Worm (Caenorhabditis elegans) whole organism, young adult: ENCODE measurements around the gene gcy-7.
A peak's percentile ranks its signal among the peaks of the same experiment; 100 is the strongest.

ENCODE experiments used
- B0019.2 ChIP-seq: fragments of 200-800 bp; sonication (Bioruptor generic); conservative IDR thresholded peaks from 2 replicates; pipeline ENCODE4 v1.3.6; 2022; ENCODE audit warnings: missing genetic modification reagents, missing genetic modification characterization, missing compliant biosample characterization
- B0336.3 ChIP-seq: fragments of 200-800 bp; sonication (Bioruptor generic); IDR thresholded peaks from 2 replicates; pipeline ENCODE4 v1.3.6; 2022; ENCODE audit warnings: missing genetic modification characterization, missing compliant biosample characterization
- F33H1.4 ChIP-seq: fragments of 200-800 bp; sonication (Bioruptor generic); IDR thresholded peaks from 2 replicates; pipeline ENCODE4 v1.3.6; 2022; ENCODE audit warnings: missing genetic modification reagents, missing genetic modification characterization, missing compliant biosample characterization
- F49E8.2 ChIP-seq: sonication (generic microtip); optimal IDR thresholded peaks from 3 replicates; lab custom pipeline; 2017; ENCODE audit warnings: missing genetic modification characterization, mild to moderate bottlenecking, missing compliant biosample characterization, antibody characterized with exemption, moderate library complexity; ENCODE audit not compliant: insufficient read depth
- F55B11.4 ChIP-seq: sonication (generic microtip); optimal IDR thresholded peaks from 2 replicates; lab custom pipeline; 2016; ENCODE audit warnings: missing compliant biosample characterization, missing genetic modification characterization, borderline replicate concordance; ENCODE audit not compliant: insufficient read depth
- F57C9.4 ChIP-seq: sonication (generic microtip); optimal IDR thresholded peaks from 2 replicates; lab custom pipeline; 2017; ENCODE audit warnings: mild to moderate bottlenecking, missing genetic modification characterization, missing compliant biosample characterization
- K12H6.12 ChIP-seq: fragments of 200-800 bp; sonication (Bioruptor generic); optimal IDR thresholded peaks from 2 replicates; lab custom pipeline; 2018; ENCODE audit warnings: mild to moderate bottlenecking, missing genetic modification characterization, missing compliant biosample characterization
- akir-1 ChIP-seq: fragments of 200-800 bp; sonication (Bioruptor generic); optimal IDR thresholded peaks from 2 replicates; lab custom pipeline; 2018; ENCODE audit warnings: mild to moderate bottlenecking, missing genetic modification characterization, moderate library complexity, missing compliant biosample characterization
- aptf-3 ChIP-seq: fragments of 200-800 bp; sonication (Bioruptor generic); IDR thresholded peaks from 2 replicates; pipeline ENCODE4 v1.3.6; 2022; ENCODE audit warnings: missing genetic modification characterization, missing compliant biosample characterization
- atf-7 ChIP-seq: sonication (generic microtip); optimal IDR thresholded peaks from 2 replicates; lab custom pipeline; 2017; ENCODE audit warnings: mild to moderate bottlenecking, missing genetic modification characterization, missing compliant biosample characterization
- attf-3 ChIP-seq: fragments of 200-800 bp; sonication (Bioruptor generic); conservative IDR thresholded peaks from 2 replicates; pipeline ENCODE4 v1.3.6; 2022; ENCODE audit warnings: missing genetic modification reagents, missing genetic modification characterization, missing compliant biosample characterization
- bed-1 ChIP-seq: fragments of 200-800 bp; sonication (Bioruptor generic); IDR thresholded peaks from 2 replicates; pipeline ENCODE4 v1.3.6; 2022; ENCODE audit warnings: missing genetic modification reagents, missing genetic modification characterization, missing compliant biosample characterization
- cebp-1 ChIP-seq, 2 experiments: fragments of 200-800 bp in 1 of 2; sonication (Bioruptor generic) in 1 of 2; sonication (generic microtip) in 1 of 2; IDR thresholded peaks in 1 of 2; optimal IDR thresholded peaks in 1 of 2; 2 replicates each; pipeline versions ENCODE4 v1.3.6 to Lab custom; 2017 to 2022; ENCODE audit warnings: missing compliant biosample characterization in 2 of 2, missing genetic modification characterization in 2 of 2, mild to moderate bottlenecking in 1 of 2, missing genetic modification reagents in 1 of 2, moderate library complexity in 1 of 2
- cebp-2 ChIP-seq: fragments of 200-800 bp; sonication (Bioruptor generic); IDR thresholded peaks from 2 replicates; pipeline ENCODE4 v1.3.6; 2022; ENCODE audit warnings: missing genetic modification characterization, missing compliant biosample characterization
- ceh-27 ChIP-seq: fragments of 200-800 bp; sonication (Bioruptor generic); optimal IDR thresholded peaks from 2 replicates; lab custom pipeline; 2018; ENCODE audit warnings: mild to moderate bottlenecking, missing genetic modification characterization, moderate library complexity, missing compliant biosample characterization
- die-1 ChIP-seq: sonication (generic microtip); optimal IDR thresholded peaks from 2 replicates; lab custom pipeline; 2016; ENCODE audit warnings: missing genotype, mild to moderate bottlenecking, missing genetic modification characterization, missing compliant biosample characterization
- dox-1 ChIP-seq: fragments of 200-800 bp; sonication (Bioruptor generic); IDR thresholded peaks from 2 replicates; pipeline ENCODE4 v1.3.6; 2022; ENCODE audit warnings: missing genetic modification reagents, missing genetic modification characterization, missing compliant biosample characterization
- egl-44 ChIP-seq: fragments of 200-800 bp; sonication (Bioruptor generic); IDR thresholded peaks from 2 replicates; pipeline ENCODE4 v1.3.6; 2022; ENCODE audit warnings: missing genetic modification reagents, missing genetic modification characterization, missing compliant biosample characterization
- hlh-26 ChIP-seq: fragments of 200-800 bp; sonication (Bioruptor generic); conservative IDR thresholded peaks from 2 replicates; pipeline ENCODE4 v1.3.6; 2022; ENCODE audit warnings: missing genetic modification reagents, missing genetic modification characterization, missing compliant biosample characterization
- hrde-1 ChIP-seq: sonication (generic microtip); optimal IDR thresholded peaks from 2 replicates; lab custom pipeline; 2016; ENCODE audit warnings: missing genetic modification characterization, mild to moderate bottlenecking, missing compliant biosample characterization, moderate library complexity, missing genotype, missing genetic modification reagents, borderline replicate concordance
- lag-1 ChIP-seq: fragments of 200-800 bp; sonication (Bioruptor generic); IDR thresholded peaks from 2 replicates; pipeline ENCODE4 v1.3.6; 2022; ENCODE audit warnings: missing genetic modification reagents, missing genetic modification characterization, missing compliant biosample characterization
- lin-26 ChIP-seq: fragments of 200-800 bp; sonication (Bioruptor generic); IDR thresholded peaks from 2 replicates; pipeline ENCODE4 v1.3.6; 2022; ENCODE audit warnings: missing genetic modification reagents, missing genetic modification characterization, missing compliant biosample characterization
- lin-54 ChIP-seq: fragments of 200-800 bp; sonication (Bioruptor generic); optimal IDR thresholded peaks from 2 replicates; lab custom pipeline; 2018; ENCODE audit warnings: mild to moderate bottlenecking, missing genetic modification characterization, missing compliant biosample characterization
- lsl-1 ChIP-seq: fragments of 200-800 bp; sonication (Bioruptor generic); optimal IDR thresholded peaks from 2 replicates; lab custom pipeline; 2018; ENCODE audit warnings: mild to moderate bottlenecking, missing genetic modification characterization, moderate library complexity, missing compliant biosample characterization
- lsy-27 ChIP-seq: sonication (generic microtip); optimal IDR thresholded peaks from 2 replicates; lab custom pipeline; 2017; ENCODE audit warnings: missing genetic modification characterization, mild to moderate bottlenecking, missing compliant biosample characterization, antibody characterized with exemption, missing genotype, borderline replicate concordance; ENCODE audit not compliant: insufficient read depth
- madf-6 ChIP-seq: fragments of 200-800 bp; sonication (Bioruptor generic); IDR thresholded peaks from 2 replicates; pipeline ENCODE4 v1.3.6; 2022; ENCODE audit warnings: missing genetic modification reagents, missing genetic modification characterization, missing compliant biosample characterization
- madf-8 ChIP-seq: fragments of 200-800 bp; sonication (Bioruptor generic); conservative IDR thresholded peaks from 2 replicates; pipeline ENCODE4 v1.3.6; 2022; ENCODE audit warnings: missing genetic modification reagents, missing genetic modification characterization, missing compliant biosample characterization
- nfyb-1 ChIP-seq: fragments of 200-800 bp; sonication (Bioruptor generic); IDR thresholded peaks from 2 replicates; pipeline ENCODE4 v1.3.6; 2022; ENCODE audit warnings: missing genetic modification reagents, missing genetic modification characterization, missing compliant biosample characterization
- nhr-120 ChIP-seq: fragments of 200-800 bp; sonication (Bioruptor generic); IDR thresholded peaks from 2 replicates; pipeline ENCODE4 v1.3.6; 2022; ENCODE audit warnings: missing genetic modification characterization, missing compliant biosample characterization
- nhr-80 ChIP-seq: sonication (generic microtip); optimal IDR thresholded peaks from 2 replicates; lab custom pipeline; 2016; ENCODE audit warnings: missing genetic modification characterization, missing compliant biosample characterization
- nhr-90 ChIP-seq: sonication (generic microtip); optimal IDR thresholded peaks from 2 replicates; lab custom pipeline; 2016; ENCODE audit warnings: missing genotype, mild to moderate bottlenecking, missing genetic modification characterization, missing compliant biosample characterization
- pbrm-1 ChIP-seq: fragments of 200-800 bp; sonication (Bioruptor generic); IDR thresholded peaks from 2 replicates; pipeline ENCODE4 v1.3.6; 2022; ENCODE audit warnings: missing genetic modification reagents, missing genetic modification characterization, missing compliant biosample characterization
- pha-4 ChIP-seq: fragments of 150-350 bp; sonication (generic microtip); optimal IDR thresholded peaks from 2 replicates; lab custom pipeline; 2014; ENCODE audit warnings: missing biosample characterization, missing genetic modification reagents, missing genetic modification characterization
- rcor-1 ChIP-seq: fragments of 200-800 bp; sonication (Bioruptor generic); IDR thresholded peaks from 2 replicates; pipeline ENCODE4 v1.3.6; 2022; ENCODE audit warnings: missing genetic modification reagents, missing genetic modification characterization, missing compliant biosample characterization
- repo-1 ChIP-seq: sonication (generic microtip); optimal IDR thresholded peaks from 2 replicates; lab custom pipeline; 2017; ENCODE audit warnings: mild to moderate bottlenecking, missing genetic modification characterization, missing compliant biosample characterization
- snpc-3.4 ChIP-seq: sonication (generic microtip); optimal IDR thresholded peaks from 2 replicates; lab custom pipeline; 2017; ENCODE audit warnings: missing genetic modification characterization, mild to moderate bottlenecking, missing compliant biosample characterization, antibody characterized with exemption, moderate library complexity, missing genotype, missing genetic modification reagents
- snpc-4 ChIP-seq, 5 experiments: fragments of 150-350 bp in 1 of 5; sonication (generic microtip) in 4 of 5; optimal IDR thresholded peaks; 2 replicates each; lab custom pipeline; 2014 to 2018; ENCODE audit warnings: missing genetic modification characterization in 5 of 5, missing biosample characterization in 3 of 5, antibody characterized with exemption in 2 of 5, mild to moderate bottlenecking in 2 of 5, missing compliant biosample characterization in 2 of 5, missing genotype in 2 of 5, moderate library complexity in 2 of 5, missing genetic modification reagents in 1 of 5
- unc-62 ChIP-seq: fragments of 150-350 bp; optimal IDR thresholded peaks from 2 replicates; lab custom pipeline; 2014; ENCODE audit warnings: missing biosample characterization, missing genetic modification reagents, missing genetic modification characterization
- xnd-1 ChIP-seq: sonication (generic microtip); optimal IDR thresholded peaks from 2 replicates; lab custom pipeline; 2016; ENCODE audit warnings: missing genotype, missing genetic modification reagents, missing genetic modification characterization, missing compliant biosample characterization
- ztf-22 ChIP-seq: fragments of 200-800 bp; sonication (Bioruptor generic); optimal IDR thresholded peaks from 2 replicates; lab custom pipeline; 2018; ENCODE audit warnings: mild to moderate bottlenecking, missing genetic modification characterization, moderate library complexity, missing compliant biosample characterization
- ztf-6 ChIP-seq: fragments of 200-800 bp; sonication (Bioruptor generic); IDR thresholded peaks from 2 replicates; pipeline ENCODE4 v1.3.6; 2022; ENCODE audit warnings: missing genetic modification reagents, missing genetic modification characterization, missing compliant biosample characterization

The gcy-7 gene

ce11 chrV:8417271-8417670, 30.1 kb downstream of the gcy-7 start:
- no peak for TF ChIP-seq repo-1 (tag; lab: Kevin White, UChicago)
- no peak for TF ChIP-seq lsy-27 (tag; lab: Kevin White, UChicago)
- no peak for TF ChIP-seq B0336.3 (GFP tag; lab: Robert Waterston, UW)
- TF ChIP-seq egl-44 (GFP tag; lab: Robert Waterston, UW) = no peak
- no peak for TF ChIP-seq hrde-1
- TF ChIP-seq F57C9.4 = no peak
- no peak for TF ChIP-seq ztf-6 (GFP tag; lab: Robert Waterston, UW)
- no peak for TF ChIP-seq K12H6.12 (tag; lab: Kevin White, UChicago)
- TF ChIP-seq akir-1 (GFP tag; lab: Kevin White, UChicago) = no peak
- TF ChIP-seq bed-1 (GFP tag; lab: Robert Waterston, UW) = no peak
- TF ChIP-seq nhr-120 = no peak
- no peak for TF ChIP-seq cebp-2 (GFP tag; lab: Robert Waterston, UW)
- no peak for TF ChIP-seq B0019.2 (GFP tag; lab: Robert Waterston, UW)
- no peak for TF ChIP-seq die-1 (tag; lab: Kevin White, UChicago)
- TF ChIP-seq ceh-27 (GFP tag; lab: Kevin White, UChicago) = no peak
- TF ChIP-seq F55B11.4 (tag; lab: Kevin White, UChicago) = no peak
- TF ChIP-seq dox-1 (GFP tag; lab: Robert Waterston, UW) = no peak

ce11 chrV:8424840-8425814, 38.0 kb downstream of the gcy-7 start:
- TF ChIP-seq aptf-3 (GFP tag; lab: Robert Waterston, UW) (no peak), lin-54 (GFP tag; lab: Kevin White, UChicago) (peak; percentile 52), nhr-80 (tag; lab: Kevin White, UChicago) (peak; percentile 94), xnd-1 (peak; percentile 79), rcor-1 (no peak), attf-3 (GFP tag; lab: Robert Waterston, UW) (no peak), pbrm-1 (GFP tag; lab: Robert Waterston, UW) (0 out of 2 replicates have a peak, but pooled peaks have one; percentile 8), unc-62 (GFP tag; lab: Kevin White, UChicago) (peak; percentile 65), F33H1.4 (GFP tag; lab: Robert Waterston, UW) (peak; percentile 86), snpc-4 (GFP tag; optimal IDR thresholded peaks at IDR 0.05; lab: Kevin White, UChicago) (no peak), snpc-4 (tag; optimal IDR thresholded peaks at IDR 0.05; lab: Kevin White, UChicago) (peak in 3 of 4 experiments; percentile 42 to 69 (median 65)), nfyb-1 (GFP tag; lab: Robert Waterston, UW) (no peak), F49E8.2 (tag; lab: Kevin White, UChicago) (peak; percentile 31), cebp-1 (GFP tag; IDR thresholded peaks at IDR 0.05; lab: Robert Waterston, UW) (peak; percentile 30; the same call in 1 of the 2 replicates), cebp-1 (tag; optimal IDR thresholded peaks at IDR 0.05; lab: Kevin White, UChicago) (peak; percentile 62), lsl-1 (peak; percentile 96), hlh-26 (GFP tag; lab: Robert Waterston, UW) (no peak), atf-7 (tag; lab: Kevin White, UChicago) (peak; percentile 20), madf-8 (GFP tag; lab: Robert Waterston, UW) (peak; percentile 64), lin-26 (GFP tag; lab: Robert Waterston, UW) (peak; percentile 48; the same call in 1 of the 2 replicates), snpc-3.4 (tag; lab: Kevin White, UChicago) (peak; percentile 42), pha-4 (tag; lab: Kevin White, UChicago) (peak; percentile 55), ztf-22 (GFP tag; lab: Kevin White, UChicago) (peak; percentile 32), nhr-90 (tag; lab: Kevin White, UChicago) (peak; percentile 9), lag-1 (no peak), madf-6 (peak; percentile 84)
